ENCODE assay signal across 2 fruit fly cellular contexts in genomic region chr3L:21458736-21459135, dm6.
TF ChIP-seq lines count a peak whose summit lies in the region.

No protein-coding gene starts in this region.

- no peak for TF ChIP-seq CTCF in whole organism, embryonic (GFP tag; optimal IDR thresholded peaks at IDR 0.05; lab: Kevin White, UChicago)

TF ChIP-seq in whole organism, embryonic, 481 proteins besides CTCF, POLR2A, EP300 and RAD21 (continues in another document):
- no peak for TF ChIP-seq CG17361 (GFP tag; IDR thresholded peaks at IDR 0.05; lab: Robert Waterston, UW)
- peak in 1 of 2 experiments; percentile 19 for TF ChIP-seq tll (GFP tag; optimal IDR thresholded peaks at IDR 0.05; lab: Kevin White, UChicago)
- TF ChIP-seq grau (tag; optimal IDR thresholded peaks at IDR 0.05; lab: Kevin White, UChicago), result peak; percentile 70
- peak; percentile 76 for TF ChIP-seq CG10321 (GFP tag; IDR thresholded peaks at IDR 0.05; lab: Robert Waterston, UW)
- TF ChIP-seq cwo (GFP tag; optimal IDR thresholded peaks at IDR 0.05; lab: Kevin White, UChicago), result no peak
- no peak for TF ChIP-seq CG11093 (GFP tag; IDR thresholded peaks at IDR 0.05; lab: Robert Waterston, UW)
- TF ChIP-seq seq (GFP tag; IDR thresholded peaks at IDR 0.05; lab: Robert Waterston, UW), result peak; percentile 93
- no peak for TF ChIP-seq Lim3 (GFP tag; IDR thresholded peaks at IDR 0.05; lab: Robert Waterston, UW)
- no peak for TF ChIP-seq CG11456 (GFP tag; IDR thresholded peaks at IDR 0.05; lab: Robert Waterston, UW)
- no peak for TF ChIP-seq CG9932 (GFP tag; IDR thresholded peaks at IDR 0.05; lab: Robert Waterston, UW)
- no peak for TF ChIP-seq vvl (GFP tag; IDR thresholded peaks at IDR 0.05; lab: Robert Waterston, UW)
- no peak for TF ChIP-seq peb (GFP tag; IDR thresholded peaks at IDR 0.05; lab: Robert Waterston, UW)
- no peak for TF ChIP-seq CG10654 (GFP tag; optimal IDR thresholded peaks at IDR 0.05; lab: Kevin White, UChicago)
- 0 out of 2 replicates have a peak, but pooled peaks have one; percentile 17 for TF ChIP-seq CG4360 (GFP tag; IDR thresholded peaks at IDR 0.05; lab: Robert Waterston, UW)
- TF ChIP-seq CG8765 (GFP tag; IDR thresholded peaks at IDR 0.05; lab: Robert Waterston, UW), result no peak
- TF ChIP-seq Awh (GFP tag; IDR thresholded peaks at IDR 0.05; lab: Robert Waterston, UW), result no peak
- TF ChIP-seq Med (GFP tag; lab: Kevin White, UChicago), result peak; percentile 19
- no peak for TF ChIP-seq Dek (tag; optimal IDR thresholded peaks at IDR 0.05; lab: Kevin White, UChicago)
- TF ChIP-seq phol (tag; optimal IDR thresholded peaks at IDR 0.05; lab: Kevin White, UChicago), result peak; percentile 18
- TF ChIP-seq CG7372 (GFP tag; IDR thresholded peaks at IDR 0.05; lab: Robert Waterston, UW), result no peak
- peak; percentile 41; the same call in 1 of the 2 replicates for TF ChIP-seq ara (GFP tag; IDR thresholded peaks at IDR 0.05; lab: Robert Waterston, UW)
- TF ChIP-seq HmgD (GFP tag; optimal IDR thresholded peaks at IDR 0.05; lab: Kevin White, UChicago), result no peak
- TF ChIP-seq HLHmδ (GFP tag; optimal IDR thresholded peaks at IDR 0.05; lab: Kevin White, UChicago), result no peak
- TF ChIP-seq CG30020 (tag; optimal IDR thresholded peaks at IDR 0.05; lab: Kevin White, UChicago), result no peak
- no peak for TF ChIP-seq sug (tag; optimal IDR thresholded peaks at IDR 0.05; lab: Kevin White, UChicago)
- TF ChIP-seq CG12659 (GFP tag; optimal IDR thresholded peaks at IDR 0.05; lab: Kevin White, UChicago), result no peak
- no peak for TF ChIP-seq crol (GFP tag; IDR thresholded peaks at IDR 0.05; lab: Robert Waterston, UW)
- TF ChIP-seq Rx (GFP tag; IDR thresholded peaks at IDR 0.05; lab: Robert Waterston, UW), result no peak
- no peak for TF ChIP-seq mld (GFP tag; IDR thresholded peaks at IDR 0.05; lab: Robert Waterston, UW; ENCODE audit: partially characterized antibody)
- no peak for TF ChIP-seq CG17912 (GFP tag; optimal IDR thresholded peaks at IDR 0.05; lab: Kevin White, UChicago)
- TF ChIP-seq MTF-1 (GFP tag; optimal IDR thresholded peaks at IDR 0.05; lab: Kevin White, UChicago; ENCODE audit: borderline replicate concordance), result no peak
- 0 out of 3 replicates have a peak, but pooled peaks have one; percentile 24 for TF ChIP-seq otp (GFP tag; IDR thresholded peaks at IDR 0.05; lab: Robert Waterston, UW)
- TF ChIP-seq ttk (GFP tag; IDR thresholded peaks at IDR 0.05; lab: Robert Waterston, UW), result no peak
- TF ChIP-seq tap (tag; optimal IDR thresholded peaks at IDR 0.05; lab: Kevin White, UChicago), result no peak
- TF ChIP-seq trem (tag; optimal IDR thresholded peaks at IDR 0.05; lab: Kevin White, UChicago), result no peak
- no peak for TF ChIP-seq C15 (GFP tag; IDR thresholded peaks at IDR 0.05; lab: Robert Waterston, UW)
- no peak for TF ChIP-seq CG5245 (GFP tag; optimal IDR thresholded peaks at IDR 0.05; lab: Kevin White, UChicago)
- no peak for TF ChIP-seq CG11695 (GFP tag; IDR thresholded peaks at IDR 0.05; lab: Robert Waterston, UW)
- no peak for TF ChIP-seq schlank (tag; optimal IDR thresholded peaks at IDR 0.05; lab: Kevin White, UChicago)
- TF ChIP-seq Adf1 (GFP tag; IDR thresholded peaks at IDR 0.05; lab: Robert Waterston, UW), result no peak
- no peak for TF ChIP-seq CG8944 (GFP tag; optimal IDR thresholded peaks at IDR 0.05; lab: Kevin White, UChicago)
- TF ChIP-seq CG10147 (GFP tag; optimal IDR thresholded peaks at IDR 0.05; lab: Kevin White, UChicago), result no peak
- 0 out of 3 replicates have a peak, but pooled peaks have one; percentile 15 for TF ChIP-seq z (GFP tag; IDR thresholded peaks at IDR 0.05; lab: Robert Waterston, UW)
- no peak for TF ChIP-seq Eip74EF (GFP tag; optimal IDR thresholded peaks at IDR 0.05; lab: Kevin White, UChicago)
- no peak for TF ChIP-seq CG15011 (GFP tag; optimal IDR thresholded peaks at IDR 0.05; lab: Kevin White, UChicago)
- TF ChIP-seq Nf-YB (GFP tag; optimal IDR thresholded peaks at IDR 0.05; lab: Kevin White, UChicago), result peak; percentile 78
- TF ChIP-seq Dbx (GFP tag; IDR thresholded peaks at IDR 0.05; lab: Robert Waterston, UW), result no peak
- TF ChIP-seq CG3995 (GFP tag; optimal IDR thresholded peaks at IDR 0.05; lab: Kevin White, UChicago), result no peak

TF ChIP-seq in whole organism, prepupa, 60 proteins besides CTCF, POLR2A, EP300 and RAD21:
- TF ChIP-seq dac (GFP tag; optimal IDR thresholded peaks at IDR 0.05; lab: Kevin White, UChicago), result no peak
- TF ChIP-seq dsx (GFP tag; optimal IDR thresholded peaks at IDR 0.05; lab: Kevin White, UChicago; ENCODE audit: poor library complexity, severe bottlenecking), result no peak
- no peak for TF ChIP-seq spab (GFP tag; optimal IDR thresholded peaks at IDR 0.05; lab: Kevin White, UChicago)
- no peak for TF ChIP-seq esn (GFP tag; optimal IDR thresholded peaks at IDR 0.05; lab: Kevin White, UChicago)
- no peak for TF ChIP-seq Eip78C (GFP tag; lab: Kevin White, UChicago)
- TF ChIP-seq fkh (GFP tag; optimal IDR thresholded peaks at IDR 0.05; lab: Kevin White, UChicago), result peak; percentile 22
- TF ChIP-seq CG8632 (GFP tag; optimal IDR thresholded peaks at IDR 0.05; lab: Kevin White, UChicago), result no peak
- no peak for TF ChIP-seq svp (GFP tag; lab: Kevin White, UChicago)
TF ChIP-seq in whole organism, prepupa: peak in this region for 1.
